Worm (Caenorhabditis elegans) whole organism, late embryonic: ENCODE data around the gene fkh-7.

Experiments used
- ahr-1 ChIP-seq: sonication (generic microtip); optimal IDR thresholded peaks from 2 replicates; lab custom pipeline; 2016; ENCODE audit warnings: missing genetic modification characterization, missing compliant biosample characterization
- ama-1 ChIP-seq: fragments of 150-350 bp; optimal IDR thresholded peaks from 2 replicates; lab custom pipeline; 2014
- ceh-48 ChIP-seq: sonication (generic microtip); optimal IDR thresholded peaks from 2 replicates; lab custom pipeline; 2016; ENCODE audit warnings: missing genetic modification characterization, inconsistent platforms, missing compliant biosample characterization
- elt-2 ChIP-seq: sonication (generic microtip); optimal IDR thresholded peaks from 2 replicates; lab custom pipeline; 2016; ENCODE audit warnings: missing genetic modification reagents, missing genetic modification characterization, missing compliant biosample characterization
- hlh-15 ChIP-seq: sonication (generic microtip); optimal IDR thresholded peaks from 2 replicates; lab custom pipeline; 2016; ENCODE audit warnings: missing genetic modification characterization, missing compliant biosample characterization
- lin-11 ChIP-seq: fragments of 200-800 bp; sonication (Bioruptor generic); optimal IDR thresholded peaks from 2 replicates; lab custom pipeline; 2018; ENCODE audit warnings: mild to moderate bottlenecking, missing genetic modification characterization, missing compliant biosample characterization
- nhr-11 ChIP-seq: fragments of 150-350 bp; optimal IDR thresholded peaks from 2 replicates; lab custom pipeline; 2014; ENCODE audit warnings: missing biosample characterization, missing genetic modification characterization
- npax-4 ChIP-seq: sonication (generic microtip); optimal IDR thresholded peaks from 2 replicates; lab custom pipeline; 2016; ENCODE audit warnings: missing genetic modification characterization, missing compliant biosample characterization
- pag-3 ChIP-seq: sonication (generic microtip); optimal IDR thresholded peaks from 2 replicates; lab custom pipeline; 2016; ENCODE audit warnings: missing compliant biosample characterization, missing genetic modification characterization, borderline replicate concordance
- pha-4 ChIP-seq: fragments of 150-350 bp; optimal IDR thresholded peaks from 2 replicates; lab custom pipeline; 2018; ENCODE audit warnings: missing biosample characterization, missing genetic modification reagents, missing genetic modification characterization

DNA sequence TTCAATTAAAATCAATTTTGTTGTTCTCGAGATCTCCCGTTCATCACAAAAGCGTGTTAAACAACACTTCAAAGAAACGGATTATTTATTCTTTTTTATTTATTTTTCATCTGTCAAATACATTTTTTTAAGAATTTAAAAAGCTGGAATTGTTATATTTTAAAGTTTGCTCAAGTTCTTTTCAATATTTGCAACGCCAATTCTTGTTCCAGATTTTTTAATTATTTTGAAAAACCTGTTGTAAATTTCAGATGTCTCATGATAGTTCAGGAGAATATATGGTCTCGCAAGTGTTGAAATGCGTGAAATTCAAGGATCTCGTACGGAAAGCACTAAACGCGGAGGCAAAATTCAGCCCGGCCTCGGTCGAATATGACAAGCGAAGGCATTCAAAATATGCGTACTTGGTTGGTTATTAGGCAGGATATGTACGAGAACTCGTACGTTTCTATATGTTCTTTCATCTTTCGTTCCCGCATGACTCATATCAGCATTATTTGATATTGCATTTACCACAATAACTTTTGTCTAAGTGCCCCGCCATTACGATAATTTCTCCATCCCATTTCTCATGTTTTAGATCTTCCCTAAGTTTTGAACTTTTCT lies 39.8 kb upstream of the fkh-7 start, which contains the start of gene cec-6:
- TF ChIP-seq pha-4 (tag; lab: Kevin White, UChicago) (no peak), npax-4 (tag; lab: Kevin White, UChicago) (no peak), ahr-1 (tag; lab: Kevin White, UChicago) (no peak), ama-1 (lab: Kevin White, UChicago) (no peak), hlh-15 (tag; lab: Kevin White, UChicago) (no peak), elt-2 (tag; lab: Kevin White, UChicago) (no peak), pag-3 (tag; lab: Kevin White, UChicago) (no peak), nhr-11 (tag; lab: Kevin White, UChicago) (no peak), lin-11 (no peak), ceh-48 (tag; lab: Kevin White, UChicago) (no peak)
